Fruit fly (Drosophila melanogaster) whole organism: ENCODE results near the gene CG31321.

Experiments used
- CG8478 ChIP-seq: fragments of >200 bp; optimal IDR thresholded peaks from 2 replicates; lab custom pipeline; 2018; ENCODE audit warnings: inconsistent platforms
- Dll ChIP-seq: fragments of >200 bp; optimal IDR thresholded peaks from 2 replicates; lab custom pipeline; 2017
- EcR ChIP-seq, 2 experiments: fragments of >200 bp; optimal IDR thresholded peaks; 2 replicates each; lab custom pipeline; 2017; ENCODE audit warnings: missing biosample characterization in 2 of 2, missing genetic modification characterization in 2 of 2, missing genetic modification reagents in 2 of 2
- pan ChIP-seq: fragments of >200 bp; optimal IDR thresholded peaks from 2 replicates; lab custom pipeline; 2017
- psq ChIP-seq: fragments of >200 bp; optimal IDR thresholded peaks from 2 replicates; lab custom pipeline; 2017
- usp ChIP-seq: fragments of >200 bp; optimal IDR thresholded peaks from 2 replicates; lab custom pipeline; 2017; ENCODE audit warnings: missing biosample characterization, missing genetic modification characterization, mixed read lengths

- TF ChIP-seq psq (no peak), CG8478 (lab: Kevin White, UChicago) (no peak), pan (lab: Kevin White, UChicago) (no peak), usp (GFP tag; lab: Kevin White, UChicago) (no peak), Dll (lab: Kevin White, UChicago) (no peak), EcR (GFP tag; optimal IDR thresholded peaks at IDR 0.05; lab: Kevin White, UChicago) (no peak)
Measured at dm6 chr3R:14348480-14348879, 38.3 kb downstream of the CG31321 start.
